Worm (Caenorhabditis elegans): ENCODE data around the gene T23F2.5.

DNA sequence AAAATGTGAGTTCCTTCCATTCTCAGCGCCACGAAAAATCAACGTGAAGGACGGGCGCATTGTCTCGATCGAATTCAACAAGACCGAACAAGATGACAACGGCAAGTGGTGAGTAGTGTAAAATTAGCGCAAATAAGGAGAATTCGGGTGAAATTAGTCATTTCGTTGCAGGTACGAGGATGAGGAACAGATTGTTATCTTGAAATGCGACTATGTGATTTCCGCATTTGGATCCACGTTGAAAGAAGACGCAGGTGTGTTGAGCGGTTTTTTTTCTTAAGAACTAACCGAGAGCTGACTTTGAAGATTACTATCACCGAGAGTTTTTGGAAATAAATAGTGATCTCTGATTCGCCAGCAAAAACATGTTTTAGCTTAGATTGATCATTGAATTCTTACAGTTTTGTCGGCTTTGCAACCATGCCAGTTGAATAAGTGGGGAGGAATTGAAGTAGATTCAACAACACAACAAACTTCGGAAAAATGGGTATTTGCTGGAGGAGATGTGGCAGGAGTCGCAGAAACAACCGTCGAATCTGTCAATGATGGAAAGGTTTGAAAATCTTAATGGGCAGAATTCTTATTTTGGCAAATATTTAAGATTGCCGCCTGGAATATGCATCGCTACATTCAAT lies 46.7 kb downstream of the T23F2.5 start:
- no peak for TF ChIP-seq ama-1 (optimal IDR thresholded peaks at IDR 0.05)
- no peak for TF ChIP-seq hmg-4 (GFP tag; optimal IDR thresholded peaks at IDR 0.05)
- TF ChIP-seq tbx-37 (GFP tag; conservative IDR thresholded peaks at IDR 0.05), result no peak
- TF ChIP-seq hmbx-1 (tag; optimal IDR thresholded peaks at IDR 0.05), result no peak
- no peak for TF ChIP-seq aly-1 (tag; optimal IDR thresholded peaks at IDR 0.05)
- no peak for TF ChIP-seq ets-7 (tag; optimal IDR thresholded peaks at IDR 0.05)
- no peak for TF ChIP-seq flt-1 (GFP tag; IDR thresholded peaks at IDR 0.05)
- TF ChIP-seq scrt-1 (GFP tag; IDR thresholded peaks at IDR 0.05), result no peak
- no peak for TF ChIP-seq F13C5.2 (tag; optimal IDR thresholded peaks at IDR 0.05)
- TF ChIP-seq ceh-13 (GFP tag; optimal IDR thresholded peaks at IDR 0.05), result no peak
- TF ChIP-seq B0310.2 (tag; optimal IDR thresholded peaks at IDR 0.05), result no peak
